Worm (Caenorhabditis elegans) whole organism, mixed stage, embryonic: ENCODE results near the gene snb-2.

Source experiments
- M03D4.4 ChIP-seq: sonication (generic microtip); optimal IDR thresholded peaks from 2 replicates; lab custom pipeline; 2017; ENCODE audit warnings: mild to moderate bottlenecking, missing genetic modification characterization, missing compliant biosample characterization
- bed-3 ChIP-seq: fragments of 200-800 bp; sonication (Bioruptor generic); optimal IDR thresholded peaks from 3 replicates; lab custom pipeline; 2018; ENCODE audit warnings: mild to moderate bottlenecking, missing genetic modification characterization, moderate library complexity, missing compliant biosample characterization
- blmp-1 ChIP-seq: fragments of 150-350 bp; optimal IDR thresholded peaks from 2 replicates; lab custom pipeline; 2014; ENCODE audit warnings: missing biosample characterization, missing genetic modification characterization
- ceh-39 ChIP-seq: fragments of 150-350 bp; optimal IDR thresholded peaks from 2 replicates; lab custom pipeline; 2014; ENCODE audit warnings: missing biosample characterization, missing genetic modification characterization
- ceh-43 ChIP-seq: fragments of 200-800 bp; sonication (Bioruptor generic); optimal IDR thresholded peaks from 2 replicates; lab custom pipeline; 2018; ENCODE audit warnings: mild to moderate bottlenecking, missing genetic modification characterization, moderate library complexity, missing compliant biosample characterization
- ceh-83 ChIP-seq: fragments of 200-800 bp; sonication (Bioruptor generic); optimal IDR thresholded peaks from 2 replicates; lab custom pipeline; 2018; ENCODE audit warnings: mild to moderate bottlenecking, missing genetic modification characterization, missing compliant biosample characterization
- ces-1 ChIP-seq: fragments of 150-350 bp; optimal IDR thresholded peaks from 2 replicates; lab custom pipeline; 2014; ENCODE audit warnings: missing biosample characterization, missing genetic modification reagents, missing genetic modification characterization
- drap-1 ChIP-seq: fragments of 200-800 bp; sonication (Bioruptor generic); optimal IDR thresholded peaks from 3 replicates; lab custom pipeline; 2018; ENCODE audit warnings: mild to moderate bottlenecking, missing genetic modification characterization, missing compliant biosample characterization
- elt-1 ChIP-seq: sonication (generic microtip); optimal IDR thresholded peaks from 2 replicates; lab custom pipeline; 2017; ENCODE audit warnings: missing genetic modification characterization, mild to moderate bottlenecking, missing compliant biosample characterization, antibody characterized with exemption, moderate library complexity, borderline replicate concordance; ENCODE audit not compliant: insufficient read depth
- elt-3 ChIP-seq: fragments of 150-350 bp; optimal IDR thresholded peaks from 2 replicates; lab custom pipeline; 2014; ENCODE audit warnings: missing biosample characterization, missing genetic modification characterization
- flh-1 ChIP-seq: fragments of 200-800 bp; sonication (Bioruptor generic); optimal IDR thresholded peaks from 2 replicates; lab custom pipeline; 2018; ENCODE audit warnings: mild to moderate bottlenecking, missing genetic modification characterization, moderate library complexity, missing compliant biosample characterization
- ham-2 ChIP-seq: fragments of 200-800 bp; sonication (Bioruptor generic); optimal IDR thresholded peaks from 2 replicates; lab custom pipeline; 2018; ENCODE audit warnings: mild to moderate bottlenecking, missing genetic modification characterization, missing compliant biosample characterization
- hlh-1 ChIP-seq: fragments of 150-350 bp; optimal IDR thresholded peaks from 2 replicates; lab custom pipeline; 2014; ENCODE audit warnings: missing biosample characterization, missing genetic modification reagents, missing genetic modification characterization
- lin-32 ChIP-seq: fragments of 200-800 bp; sonication (Bioruptor generic); optimal IDR thresholded peaks from 2 replicates; lab custom pipeline; 2018; ENCODE audit warnings: mild to moderate bottlenecking, missing genetic modification characterization, missing compliant biosample characterization
- lsy-2 ChIP-seq: fragments of 150-350 bp; optimal IDR thresholded peaks from 2 replicates; lab custom pipeline; 2014; ENCODE audit warnings: missing biosample characterization, missing genetic modification characterization
- mab-5 ChIP-seq: fragments of 150-350 bp; optimal IDR thresholded peaks from 2 replicates; lab custom pipeline; 2014; ENCODE audit warnings: missing biosample characterization, missing genetic modification characterization
- mep-1 ChIP-seq: fragments of 150-350 bp; optimal IDR thresholded peaks from 2 replicates; lab custom pipeline; 2017; ENCODE audit warnings: missing biosample characterization, missing genetic modification reagents, missing genetic modification characterization, inconsistent platforms
- mls-2 ChIP-seq: sonication (generic microtip); optimal IDR thresholded peaks from 2 replicates; lab custom pipeline; 2016; ENCODE audit warnings: mild to moderate bottlenecking, missing genetic modification characterization, moderate library complexity, missing compliant biosample characterization
- nhr-12 ChIP-seq: fragments of 150-350 bp; optimal IDR thresholded peaks from 2 replicates; lab custom pipeline; 2014; ENCODE audit warnings: missing biosample characterization, missing genetic modification characterization
- nhr-2 ChIP-seq: fragments of 150-350 bp; optimal IDR thresholded peaks from 2 replicates; lab custom pipeline; 2014; ENCODE audit warnings: missing biosample characterization, missing genetic modification characterization
- nhr-237 ChIP-seq: fragments of 150-350 bp; optimal IDR thresholded peaks from 2 replicates; lab custom pipeline; 2014; ENCODE audit warnings: missing biosample characterization, missing genetic modification characterization
- nhr-28 ChIP-seq: fragments of 150-350 bp; optimal IDR thresholded peaks from 2 replicates; lab custom pipeline; 2014; ENCODE audit warnings: missing biosample characterization, missing genetic modification characterization
- nhr-76 ChIP-seq: sonication (generic microtip); optimal IDR thresholded peaks from 2 replicates; lab custom pipeline; 2017; ENCODE audit warnings: missing biosample characterization, missing genetic modification characterization
- pha-4 ChIP-seq: fragments of 150-350 bp; optimal IDR thresholded peaks from 2 replicates; lab custom pipeline; 2018; ENCODE audit warnings: missing biosample characterization, missing genetic modification reagents, missing genetic modification characterization
- sem-2 ChIP-seq: fragments of 200-800 bp; sonication (Bioruptor generic); optimal IDR thresholded peaks from 2 replicates; lab custom pipeline; 2018; ENCODE audit warnings: mild to moderate bottlenecking, missing genetic modification characterization, missing compliant biosample characterization
- snpc-4 ChIP-seq: fragments of 150-350 bp; optimal IDR thresholded peaks from 2 replicates; lab custom pipeline; 2014; ENCODE audit warnings: missing biosample characterization, missing genetic modification characterization
- sptf-1 ChIP-seq: sonication (generic microtip); optimal IDR thresholded peaks from 2 replicates; lab custom pipeline; 2017; ENCODE audit warnings: mild to moderate bottlenecking, missing genetic modification characterization, moderate library complexity, missing compliant biosample characterization
- unc-120 ChIP-seq: sonication (generic microtip); optimal IDR thresholded peaks from 2 replicates; lab custom pipeline; 2017; ENCODE audit warnings: missing genetic modification characterization, missing compliant biosample characterization; ENCODE audit not compliant: poor library complexity, severe bottlenecking
- unc-39 ChIP-seq: fragments of 150-350 bp; optimal IDR thresholded peaks from 2 replicates; lab custom pipeline; 2014; ENCODE audit warnings: missing biosample characterization, missing genetic modification characterization
- unc-62 ChIP-seq: fragments of 150-350 bp; optimal IDR thresholded peaks from 2 replicates; lab custom pipeline; 2014; ENCODE audit warnings: missing biosample characterization, missing genetic modification reagents, missing genetic modification characterization
- zip-8 ChIP-seq: fragments of 150-350 bp; optimal IDR thresholded peaks from 2 replicates; lab custom pipeline; 2014; ENCODE audit warnings: missing biosample characterization, missing genetic modification characterization
- ztf-11 ChIP-seq: fragments of 150-350 bp; optimal IDR thresholded peaks from 2 replicates; lab custom pipeline; 2014; ENCODE audit warnings: missing biosample characterization, missing genetic modification characterization

Gene snb-2

ce11 chrV:12317080-12317479 lies 28.6 kb downstream of the snb-2 start, which contains the start of gene R04F11.3:
Gene R04F11.3 (minus strand): TSS chrV:12317180.
- TF ChIP-seq blmp-1 (tag; lab: Kevin White, UChicago): no peak
- no peak for TF ChIP-seq nhr-76
- no peak for TF ChIP-seq ces-1 (GFP tag; lab: Kevin White, UChicago)
- no peak for TF ChIP-seq unc-39 (tag; lab: Kevin White, UChicago)
- no peak for TF ChIP-seq mab-5
- TF ChIP-seq mls-2: no peak
- TF ChIP-seq ceh-83 (GFP tag; lab: Kevin White, UChicago): no peak

DNA sequence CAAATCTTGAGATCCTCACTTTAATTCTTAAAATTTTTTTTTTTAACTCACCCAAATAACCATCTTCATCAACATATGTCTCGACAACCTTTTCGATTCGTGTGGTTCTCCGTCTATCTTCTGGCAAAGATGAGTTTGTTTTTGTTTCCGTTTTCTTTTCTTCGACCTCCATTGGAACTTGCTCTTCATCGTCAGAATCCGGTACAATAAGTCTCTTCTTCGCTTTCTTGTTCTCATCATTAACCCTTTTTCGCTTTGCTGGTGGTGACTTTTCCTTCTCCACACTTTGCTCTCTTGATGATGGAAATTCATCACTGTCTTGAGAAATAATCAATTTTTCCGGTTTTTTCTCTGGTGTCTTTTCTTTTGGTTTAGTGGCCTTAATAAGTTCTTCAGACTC lies 29.6 kb downstream of the snb-2 start:
- no peak for TF ChIP-seq lin-32 (GFP tag; lab: Kevin White, UChicago)
- no peak for TF ChIP-seq mab-5
- no peak for TF ChIP-seq pha-4 (tag; lab: Kevin White, UChicago)
- TF ChIP-seq mep-1: no peak
- TF ChIP-seq unc-62 (GFP tag; lab: Kevin White, UChicago): no peak
- no peak for TF ChIP-seq ceh-39 (tag; lab: Kevin White, UChicago)
- no peak for TF ChIP-seq sem-2 (GFP tag; lab: Kevin White, UChicago)
- TF ChIP-seq nhr-12 (tag; lab: Kevin White, UChicago): no peak
- TF ChIP-seq elt-1: no peak
- TF ChIP-seq nhr-237: no peak
- TF ChIP-seq nhr-28 (tag; lab: Kevin White, UChicago): no peak
- no peak for TF ChIP-seq unc-39 (tag; lab: Kevin White, UChicago)
- TF ChIP-seq flh-1 (GFP tag; lab: Kevin White, UChicago): no peak
- no peak for TF ChIP-seq M03D4.4 (tag; lab: Kevin White, UChicago)
- TF ChIP-seq unc-120: no peak
- TF ChIP-seq, all 35 proteins: peak for 0

DNA sequence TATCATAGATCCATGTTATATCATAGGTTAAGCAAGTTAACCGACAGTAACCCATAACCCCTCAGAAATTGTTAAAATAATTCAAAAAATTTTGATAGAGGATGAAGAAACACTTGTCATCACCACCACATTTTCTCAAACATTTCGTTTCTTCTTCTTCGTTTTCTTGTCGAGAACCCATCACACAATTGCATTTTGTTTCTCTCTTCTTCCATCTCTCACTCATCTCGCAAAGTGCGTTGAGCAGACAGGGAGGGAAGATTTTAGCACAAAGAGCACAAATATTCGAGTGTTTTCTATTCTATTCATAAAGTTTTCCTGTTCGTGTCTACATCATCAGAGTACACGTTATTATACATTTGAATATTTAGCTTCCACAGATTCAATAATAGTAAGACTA lies 31.3 kb downstream of the snb-2 start:
- TF ChIP-seq ces-1 (GFP tag; lab: Kevin White, UChicago) (peak; percentile 84), unc-62 (GFP tag; lab: Kevin White, UChicago) (peak; percentile 18), pha-4 (tag; lab: Kevin White, UChicago) (no peak), hlh-1 (tag; lab: Kevin White, UChicago) (peak; percentile 15)

ce11 chrV:12310256-12310655 lies 35.5 kb downstream of the snb-2 start, which contains the start of gene hpo-30:
Gene hpo-30 (minus strand): TSS chrV:12310356.
- TF ChIP-seq ceh-43 (GFP tag; lab: Kevin White, UChicago): no peak
- no peak for TF ChIP-seq unc-120
- no peak for TF ChIP-seq nhr-12 (tag; lab: Kevin White, UChicago)
- TF ChIP-seq ces-1 (GFP tag; lab: Kevin White, UChicago): no peak
- TF ChIP-seq zip-8 (tag; lab: Kevin White, UChicago): no peak
- TF ChIP-seq nhr-28 (tag; lab: Kevin White, UChicago): no peak
- no peak for TF ChIP-seq mab-5
- TF ChIP-seq bed-3 (GFP tag; lab: Kevin White, UChicago): no peak
- no peak for TF ChIP-seq flh-1 (GFP tag; lab: Kevin White, UChicago)
- TF ChIP-seq lsy-2 (tag; lab: Kevin White, UChicago): no peak
- TF ChIP-seq unc-62 (GFP tag; lab: Kevin White, UChicago): no peak
- TF ChIP-seq sptf-1 (tag; lab: Kevin White, UChicago): no peak
- no peak for TF ChIP-seq ztf-11
- TF ChIP-seq blmp-1 (tag; lab: Kevin White, UChicago): no peak
- TF ChIP-seq ceh-39 (tag; lab: Kevin White, UChicago): no peak

ce11 chrV:12307011-12307540 lies 38.6 kb downstream of the snb-2 start, which contains the start of gene srg-45:
Gene srg-45 (plus strand): TSS chrV:12307490.
- TF ChIP-seq mep-1 (no peak), ceh-43 (GFP tag; lab: Kevin White, UChicago) (no peak), bed-3 (GFP tag; lab: Kevin White, UChicago) (no peak), drap-1 (GFP tag; lab: Kevin White, UChicago) (no peak), elt-3 (tag; lab: Kevin White, UChicago) (no peak), hlh-1 (tag; lab: Kevin White, UChicago) (no peak), ztf-11 (no peak), sptf-1 (tag; lab: Kevin White, UChicago) (no peak), ham-2 (GFP tag; lab: Kevin White, UChicago) (no peak), nhr-12 (tag; lab: Kevin White, UChicago) (no peak), zip-8 (tag; lab: Kevin White, UChicago) (no peak), snpc-4 (tag; lab: Kevin White, UChicago) (no peak), nhr-2 (tag; lab: Kevin White, UChicago) (no peak), sem-2 (GFP tag; lab: Kevin White, UChicago) (no peak), pha-4 (tag; lab: Kevin White, UChicago) (no peak), ceh-39 (tag; lab: Kevin White, UChicago) (no peak), ceh-83 (GFP tag; lab: Kevin White, UChicago) (no peak), M03D4.4 (tag; lab: Kevin White, UChicago) (no peak)
